Worm (Caenorhabditis elegans) whole organism, mixed stage, embryonic: Measurements from ENCODE around the gene rps-5.

Experiments used
- M03D4.4 ChIP-seq: sonication (generic microtip); optimal IDR thresholded peaks from 2 replicates; lab custom pipeline; 2017; ENCODE audit warnings: mild to moderate bottlenecking, missing genetic modification characterization, missing compliant biosample characterization
- bed-3 ChIP-seq: fragments of 200-800 bp; sonication (Bioruptor generic); optimal IDR thresholded peaks from 3 replicates; lab custom pipeline; 2018; ENCODE audit warnings: mild to moderate bottlenecking, missing genetic modification characterization, moderate library complexity, missing compliant biosample characterization
- blmp-1 ChIP-seq: fragments of 150-350 bp; optimal IDR thresholded peaks from 2 replicates; lab custom pipeline; 2014; ENCODE audit warnings: missing biosample characterization, missing genetic modification characterization
- ceh-39 ChIP-seq: fragments of 150-350 bp; optimal IDR thresholded peaks from 2 replicates; lab custom pipeline; 2014; ENCODE audit warnings: missing biosample characterization, missing genetic modification characterization
- ceh-43 ChIP-seq: fragments of 200-800 bp; sonication (Bioruptor generic); optimal IDR thresholded peaks from 2 replicates; lab custom pipeline; 2018; ENCODE audit warnings: mild to moderate bottlenecking, missing genetic modification characterization, moderate library complexity, missing compliant biosample characterization
- ceh-83 ChIP-seq: fragments of 200-800 bp; sonication (Bioruptor generic); optimal IDR thresholded peaks from 2 replicates; lab custom pipeline; 2018; ENCODE audit warnings: mild to moderate bottlenecking, missing genetic modification characterization, missing compliant biosample characterization
- ces-1 ChIP-seq: fragments of 150-350 bp; optimal IDR thresholded peaks from 2 replicates; lab custom pipeline; 2014; ENCODE audit warnings: missing biosample characterization, missing genetic modification reagents, missing genetic modification characterization
- cnd-1 ChIP-seq: fragments of 200-800 bp; sonication (Bioruptor generic); optimal IDR thresholded peaks from 2 replicates; lab custom pipeline; 2018; ENCODE audit warnings: mild to moderate bottlenecking, missing genetic modification characterization, missing compliant biosample characterization
- drap-1 ChIP-seq: fragments of 200-800 bp; sonication (Bioruptor generic); optimal IDR thresholded peaks from 3 replicates; lab custom pipeline; 2018; ENCODE audit warnings: mild to moderate bottlenecking, missing genetic modification characterization, missing compliant biosample characterization
- elt-1 ChIP-seq: sonication (generic microtip); optimal IDR thresholded peaks from 2 replicates; lab custom pipeline; 2017; ENCODE audit warnings: missing genetic modification characterization, mild to moderate bottlenecking, missing compliant biosample characterization, antibody characterized with exemption, moderate library complexity, borderline replicate concordance; ENCODE audit not compliant: insufficient read depth
- elt-3 ChIP-seq: fragments of 150-350 bp; optimal IDR thresholded peaks from 2 replicates; lab custom pipeline; 2014; ENCODE audit warnings: missing biosample characterization, missing genetic modification characterization
- flh-1 ChIP-seq: fragments of 200-800 bp; sonication (Bioruptor generic); optimal IDR thresholded peaks from 2 replicates; lab custom pipeline; 2018; ENCODE audit warnings: mild to moderate bottlenecking, missing genetic modification characterization, moderate library complexity, missing compliant biosample characterization
- ham-2 ChIP-seq: fragments of 200-800 bp; sonication (Bioruptor generic); optimal IDR thresholded peaks from 2 replicates; lab custom pipeline; 2018; ENCODE audit warnings: mild to moderate bottlenecking, missing genetic modification characterization, missing compliant biosample characterization
- hlh-1 ChIP-seq: fragments of 150-350 bp; optimal IDR thresholded peaks from 2 replicates; lab custom pipeline; 2014; ENCODE audit warnings: missing biosample characterization, missing genetic modification reagents, missing genetic modification characterization
- lin-13 ChIP-seq: fragments of 150-350 bp; optimal IDR thresholded peaks from 2 replicates; lab custom pipeline; 2014; ENCODE audit warnings: missing biosample characterization, missing genetic modification characterization
- lin-32 ChIP-seq: fragments of 200-800 bp; sonication (Bioruptor generic); optimal IDR thresholded peaks from 2 replicates; lab custom pipeline; 2018; ENCODE audit warnings: mild to moderate bottlenecking, missing genetic modification characterization, missing compliant biosample characterization
- lsy-2 ChIP-seq: fragments of 150-350 bp; optimal IDR thresholded peaks from 2 replicates; lab custom pipeline; 2014; ENCODE audit warnings: missing biosample characterization, missing genetic modification characterization
- mab-5 ChIP-seq: fragments of 150-350 bp; optimal IDR thresholded peaks from 2 replicates; lab custom pipeline; 2014; ENCODE audit warnings: missing biosample characterization, missing genetic modification characterization
- mep-1 ChIP-seq: fragments of 150-350 bp; optimal IDR thresholded peaks from 2 replicates; lab custom pipeline; 2017; ENCODE audit warnings: missing biosample characterization, missing genetic modification reagents, missing genetic modification characterization, inconsistent platforms
- mls-2 ChIP-seq: sonication (generic microtip); optimal IDR thresholded peaks from 2 replicates; lab custom pipeline; 2016; ENCODE audit warnings: mild to moderate bottlenecking, missing genetic modification characterization, moderate library complexity, missing compliant biosample characterization
- nhr-12 ChIP-seq: fragments of 150-350 bp; optimal IDR thresholded peaks from 2 replicates; lab custom pipeline; 2014; ENCODE audit warnings: missing biosample characterization, missing genetic modification characterization
- nhr-2 ChIP-seq: fragments of 150-350 bp; optimal IDR thresholded peaks from 2 replicates; lab custom pipeline; 2014; ENCODE audit warnings: missing biosample characterization, missing genetic modification characterization
- nhr-237 ChIP-seq: fragments of 150-350 bp; optimal IDR thresholded peaks from 2 replicates; lab custom pipeline; 2014; ENCODE audit warnings: missing biosample characterization, missing genetic modification characterization
- nhr-28 ChIP-seq: fragments of 150-350 bp; optimal IDR thresholded peaks from 2 replicates; lab custom pipeline; 2014; ENCODE audit warnings: missing biosample characterization, missing genetic modification characterization
- nhr-76 ChIP-seq: sonication (generic microtip); optimal IDR thresholded peaks from 2 replicates; lab custom pipeline; 2017; ENCODE audit warnings: missing biosample characterization, missing genetic modification characterization
- pha-4 ChIP-seq: fragments of 150-350 bp; optimal IDR thresholded peaks from 2 replicates; lab custom pipeline; 2018; ENCODE audit warnings: missing biosample characterization, missing genetic modification reagents, missing genetic modification characterization
- sem-2 ChIP-seq: fragments of 200-800 bp; sonication (Bioruptor generic); optimal IDR thresholded peaks from 2 replicates; lab custom pipeline; 2018; ENCODE audit warnings: mild to moderate bottlenecking, missing genetic modification characterization, missing compliant biosample characterization
- snpc-4 ChIP-seq: fragments of 150-350 bp; optimal IDR thresholded peaks from 2 replicates; lab custom pipeline; 2014; ENCODE audit warnings: missing biosample characterization, missing genetic modification characterization
- sptf-1 ChIP-seq: sonication (generic microtip); optimal IDR thresholded peaks from 2 replicates; lab custom pipeline; 2017; ENCODE audit warnings: mild to moderate bottlenecking, missing genetic modification characterization, moderate library complexity, missing compliant biosample characterization
- tbx-8 ChIP-seq: fragments of 200-800 bp; sonication (Bioruptor generic); optimal IDR thresholded peaks from 2 replicates; lab custom pipeline; 2018; ENCODE audit warnings: mild to moderate bottlenecking, missing genetic modification characterization, moderate library complexity, missing compliant biosample characterization
- unc-120 ChIP-seq: sonication (generic microtip); optimal IDR thresholded peaks from 2 replicates; lab custom pipeline; 2017; ENCODE audit warnings: missing genetic modification characterization, missing compliant biosample characterization; ENCODE audit not compliant: poor library complexity, severe bottlenecking
- unc-39 ChIP-seq: fragments of 150-350 bp; optimal IDR thresholded peaks from 2 replicates; lab custom pipeline; 2014; ENCODE audit warnings: missing biosample characterization, missing genetic modification characterization
- unc-62 ChIP-seq: fragments of 150-350 bp; optimal IDR thresholded peaks from 2 replicates; lab custom pipeline; 2014; ENCODE audit warnings: missing biosample characterization, missing genetic modification reagents, missing genetic modification characterization
- zip-8 ChIP-seq: fragments of 150-350 bp; optimal IDR thresholded peaks from 2 replicates; lab custom pipeline; 2014; ENCODE audit warnings: missing biosample characterization, missing genetic modification characterization
- ztf-11 ChIP-seq: fragments of 150-350 bp; optimal IDR thresholded peaks from 2 replicates; lab custom pipeline; 2014; ENCODE audit warnings: missing biosample characterization, missing genetic modification characterization

rps-5 gene

ce11 chrIV:11110995-11111619 is at the start of gene rps-5:
rps-5 (minus strand) TSS chrIV:11111045.
- TF ChIP-seq mab-5 (tag; lab: Kevin White, UChicago) (no peak), ham-2 (GFP tag; lab: Kevin White, UChicago) (no peak), tbx-8 (GFP tag; lab: Kevin White, UChicago) (no peak), unc-120 (no peak), hlh-1 (tag; lab: Kevin White, UChicago) (peak; percentile 37), nhr-237 (tag; lab: Kevin White, UChicago) (peak; percentile 33), elt-1 (tag; lab: Kevin White, UChicago) (no peak), mep-1 (tag; lab: Kevin White, UChicago) (peak; percentile 41), bed-3 (no peak), drap-1 (no peak), flh-1 (GFP tag; lab: Kevin White, UChicago) (no peak), sptf-1 (tag; lab: Kevin White, UChicago) (no peak), M03D4.4 (tag; lab: Kevin White, UChicago) (no peak), lsy-2 (peak; percentile 76), ces-1 (peak; percentile 82), ztf-11 (no peak), pha-4 (peak; percentile 41), mls-2 (tag; lab: Kevin White, UChicago) (no peak), nhr-2 (no peak), ceh-83 (GFP tag; lab: Kevin White, UChicago) (no peak), nhr-12 (tag; lab: Kevin White, UChicago) (no peak), nhr-76 (no peak), lin-32 (GFP tag; lab: Kevin White, UChicago) (no peak), unc-39 (tag; lab: Kevin White, UChicago) (no peak), ceh-43 (GFP tag; lab: Kevin White, UChicago) (no peak), lin-13 (peak; percentile 58), cnd-1 (tag; lab: Kevin White, UChicago) (no peak), blmp-1 (tag; lab: Kevin White, UChicago) (no peak), unc-62 (GFP tag; lab: Kevin White, UChicago) (no peak), sem-2 (GFP tag; lab: Kevin White, UChicago) (no peak), nhr-28 (no peak), zip-8 (tag; lab: Kevin White, UChicago) (no peak), ceh-39 (tag; lab: Kevin White, UChicago) (peak; percentile 10), elt-3 (tag; lab: Kevin White, UChicago) (no peak), snpc-4 (tag; lab: Kevin White, UChicago) (no peak)

- TF ChIP-seq sem-2 (GFP tag; lab: Kevin White, UChicago) = no peak
- TF ChIP-seq mab-5 (tag; lab: Kevin White, UChicago) = no peak
- no peak for TF ChIP-seq ceh-83 (GFP tag; lab: Kevin White, UChicago)
- TF ChIP-seq nhr-2 = no peak
These were observed 49.0 kb upstream of the rps-5 start, which contains the start of gene mboa-4 for ce11 chrIV:11159886-11160285. mboa-4 (minus strand) TSS chrIV:11159986.

ce11 chrIV:11156526-11156925 is 45.7 kb upstream of the rps-5 start:
- no peak for TF ChIP-seq blmp-1 (tag; lab: Kevin White, UChicago)
- no peak for TF ChIP-seq nhr-76
- no peak for TF ChIP-seq ceh-39 (tag; lab: Kevin White, UChicago)
- no peak for TF ChIP-seq sem-2 (GFP tag; lab: Kevin White, UChicago)
- TF ChIP-seq nhr-237 (tag; lab: Kevin White, UChicago) = no peak
- TF ChIP-seq cnd-1 (tag; lab: Kevin White, UChicago) = no peak
- no peak for TF ChIP-seq lsy-2
- no peak for TF ChIP-seq mab-5 (tag; lab: Kevin White, UChicago)
